Worm (Caenorhabditis elegans) whole organism, young adult: Measurements from ENCODE around the gene str-124.

Experiments used
- B0019.2 ChIP-seq: fragments of 200-800 bp; sonication (Bioruptor generic); conservative IDR thresholded peaks from 2 replicates; pipeline ENCODE4 v1.3.6; 2022; ENCODE audit warnings: missing genetic modification reagents, missing genetic modification characterization, missing compliant biosample characterization
- B0035.1 ChIP-seq: sonication (generic microtip); optimal IDR thresholded peaks from 2 replicates; lab custom pipeline; 2016; ENCODE audit warnings: missing genetic modification characterization, mild to moderate bottlenecking, missing compliant biosample characterization, missing genotype, missing genetic modification reagents
- B0336.3 ChIP-seq: fragments of 200-800 bp; sonication (Bioruptor generic); IDR thresholded peaks from 2 replicates; pipeline ENCODE4 v1.3.6; 2022; ENCODE audit warnings: missing genetic modification characterization, missing compliant biosample characterization
- C06A6.2 ChIP-seq: fragments of 200-800 bp; sonication (Bioruptor generic); conservative IDR thresholded peaks from 2 replicates; pipeline ENCODE4 v1.3.6; 2022; ENCODE audit warnings: missing genetic modification characterization, missing compliant biosample characterization
- F57A8.1 ChIP-seq: fragments of 200-800 bp; sonication (Bioruptor generic); optimal IDR thresholded peaks from 2 replicates; lab custom pipeline; 2018; ENCODE audit warnings: mild to moderate bottlenecking, missing genetic modification characterization, moderate library complexity, missing compliant biosample characterization
- K11D2.4 ChIP-seq: fragments of 200-800 bp; sonication (Bioruptor generic); IDR thresholded peaks from 2 replicates; pipeline ENCODE4 v1.3.6; 2022; ENCODE audit warnings: missing genetic modification reagents, missing genetic modification characterization, missing compliant biosample characterization
- K12H6.12 ChIP-seq: fragments of 200-800 bp; sonication (Bioruptor generic); optimal IDR thresholded peaks from 2 replicates; lab custom pipeline; 2018; ENCODE audit warnings: mild to moderate bottlenecking, missing genetic modification characterization, missing compliant biosample characterization
- T26A5.8 ChIP-seq: sonication (generic microtip); optimal IDR thresholded peaks from 2 replicates; lab custom pipeline; 2016; ENCODE audit warnings: missing genetic modification characterization, missing compliant biosample characterization
- aptf-2 ChIP-seq: fragments of 200-800 bp; sonication (Bioruptor generic); conservative IDR thresholded peaks from 2 replicates; pipeline ENCODE4 v1.3.6; 2022; ENCODE audit warnings: missing genetic modification reagents, missing genetic modification characterization, missing compliant biosample characterization
- aptf-3 ChIP-seq: fragments of 200-800 bp; sonication (Bioruptor generic); IDR thresholded peaks from 2 replicates; pipeline ENCODE4 v1.3.6; 2022; ENCODE audit warnings: missing genetic modification characterization, missing compliant biosample characterization
- attf-6 ChIP-seq: fragments of 200-800 bp; sonication (Bioruptor generic); IDR thresholded peaks from 2 replicates; pipeline ENCODE4 v1.3.6; 2022; ENCODE audit warnings: missing genetic modification reagents, missing genetic modification characterization, missing compliant biosample characterization
- ccch-3 ChIP-seq: fragments of 200-800 bp; sonication (Bioruptor generic); optimal IDR thresholded peaks from 2 replicates; lab custom pipeline; 2018; ENCODE audit warnings: mild to moderate bottlenecking, missing genetic modification characterization, missing compliant biosample characterization
- ceh-40 ChIP-seq: fragments of 200-800 bp; sonication (Bioruptor generic); IDR thresholded peaks from 2 replicates; pipeline ENCODE4 v1.3.6; 2022; ENCODE audit warnings: missing genetic modification characterization, missing compliant biosample characterization
- ceh-91 ChIP-seq: fragments of 200-800 bp; sonication (Bioruptor generic); IDR thresholded peaks from 2 replicates; pipeline ENCODE4 v1.3.6; 2022; ENCODE audit warnings: missing genetic modification reagents, missing genetic modification characterization, missing compliant biosample characterization
- die-1 ChIP-seq: sonication (generic microtip); optimal IDR thresholded peaks from 2 replicates; lab custom pipeline; 2016; ENCODE audit warnings: missing genotype, mild to moderate bottlenecking, missing genetic modification characterization, missing compliant biosample characterization
- dox-1 ChIP-seq: fragments of 200-800 bp; sonication (Bioruptor generic); IDR thresholded peaks from 2 replicates; pipeline ENCODE4 v1.3.6; 2022; ENCODE audit warnings: missing genetic modification reagents, missing genetic modification characterization, missing compliant biosample characterization
- dpff-1 ChIP-seq: sonication (generic microtip); optimal IDR thresholded peaks from 2 replicates; lab custom pipeline; 2017; ENCODE audit warnings: mild to moderate bottlenecking, missing genetic modification characterization, missing compliant biosample characterization
- efl-1 ChIP-seq: fragments of 150-350 bp; optimal IDR thresholded peaks from 2 replicates; lab custom pipeline; 2014; ENCODE audit warnings: missing biosample characterization, missing genetic modification reagents, missing genetic modification characterization
- egl-44 ChIP-seq: fragments of 200-800 bp; sonication (Bioruptor generic); IDR thresholded peaks from 2 replicates; pipeline ENCODE4 v1.3.6; 2022; ENCODE audit warnings: missing genetic modification reagents, missing genetic modification characterization, missing compliant biosample characterization
- egrh-3 ChIP-seq: fragments of 200-800 bp; sonication (Bioruptor generic); IDR thresholded peaks from 2 replicates; pipeline ENCODE4 v1.3.6; 2022; ENCODE audit warnings: missing genetic modification reagents, missing genetic modification characterization, missing compliant biosample characterization
- ekl-4 ChIP-seq: fragments of 200-800 bp; sonication (Bioruptor generic); IDR thresholded peaks from 2 replicates; pipeline ENCODE4 v1.3.6; 2022; ENCODE audit warnings: missing genetic modification reagents, missing genetic modification characterization, missing compliant biosample characterization
- hlh-12 ChIP-seq: sonication (generic microtip); optimal IDR thresholded peaks from 2 replicates; lab custom pipeline; 2016; ENCODE audit warnings: missing genetic modification characterization, missing compliant biosample characterization
- hlh-26 ChIP-seq: fragments of 200-800 bp; sonication (Bioruptor generic); conservative IDR thresholded peaks from 2 replicates; pipeline ENCODE4 v1.3.6; 2022; ENCODE audit warnings: missing genetic modification reagents, missing genetic modification characterization, missing compliant biosample characterization
- hmg-1.2 ChIP-seq: fragments of 200-800 bp; sonication (Bioruptor generic); IDR thresholded peaks from 2 replicates; pipeline ENCODE4 v1.3.6; 2022; ENCODE audit warnings: missing genetic modification reagents, missing genetic modification characterization, missing compliant biosample characterization
- hmg-20 ChIP-seq: fragments of 200-800 bp; sonication (Bioruptor generic); IDR thresholded peaks from 2 replicates; pipeline ENCODE4 v1.3.6; 2022; ENCODE audit warnings: missing genetic modification reagents, missing genetic modification characterization, missing compliant biosample characterization
- hsf-1 ChIP-seq: fragments of 200-800 bp; sonication (Bioruptor generic); IDR thresholded peaks from 2 replicates; pipeline ENCODE4 v1.3.6; 2022; ENCODE audit warnings: missing genetic modification reagents, missing genetic modification characterization, missing compliant biosample characterization
- lin-35 ChIP-seq, 3 experiments: fragments of 150-350 bp in 2 of 3; sonication (generic microtip) in 1 of 3; optimal IDR thresholded peaks; 2 replicates each; lab custom pipeline; 2014 to 2018; ENCODE audit warnings: missing biosample characterization in 3 of 3, missing genetic modification characterization in 3 of 3, missing genetic modification reagents in 3 of 3
- mel-28 ChIP-seq: sonication (generic microtip); optimal IDR thresholded peaks from 2 replicates; lab custom pipeline; 2016; ENCODE audit warnings: borderline replicate concordance, mild to moderate bottlenecking, missing genetic modification characterization, missing compliant biosample characterization
- nhr-120 ChIP-seq: fragments of 200-800 bp; sonication (Bioruptor generic); IDR thresholded peaks from 2 replicates; pipeline ENCODE4 v1.3.6; 2022; ENCODE audit warnings: missing genetic modification characterization, missing compliant biosample characterization
- pbrm-1 ChIP-seq: fragments of 200-800 bp; sonication (Bioruptor generic); IDR thresholded peaks from 2 replicates; pipeline ENCODE4 v1.3.6; 2022; ENCODE audit warnings: missing genetic modification reagents, missing genetic modification characterization, missing compliant biosample characterization
- rcor-1 ChIP-seq: fragments of 200-800 bp; sonication (Bioruptor generic); IDR thresholded peaks from 2 replicates; pipeline ENCODE4 v1.3.6; 2022; ENCODE audit warnings: missing genetic modification reagents, missing genetic modification characterization, missing compliant biosample characterization
- somi-1 ChIP-seq: fragments of 200-800 bp; sonication (Bioruptor generic); optimal IDR thresholded peaks from 2 replicates; lab custom pipeline; 2018; ENCODE audit warnings: mild to moderate bottlenecking, missing genetic modification characterization, missing compliant biosample characterization
- tlf-1 ChIP-seq: fragments of 200-800 bp; sonication (Bioruptor generic); optimal IDR thresholded peaks from 2 replicates; lab custom pipeline; 2018; ENCODE audit warnings: mild to moderate bottlenecking, missing genetic modification characterization, missing compliant biosample characterization
- unc-62 ChIP-seq: fragments of 150-350 bp; optimal IDR thresholded peaks from 2 replicates; lab custom pipeline; 2014; ENCODE audit warnings: missing biosample characterization, missing genetic modification reagents, missing genetic modification characterization
- ztf-3 ChIP-seq: fragments of 200-800 bp; sonication (Bioruptor generic); optimal IDR thresholded peaks from 2 replicates; lab custom pipeline; 2018; ENCODE audit warnings: mild to moderate bottlenecking, missing genetic modification characterization, missing compliant biosample characterization

Gene str-124

ce11 chrX:12787624-12788023, at the start of gene str-124:
Gene str-124, plus strand, starts transcription at chrX:12787924.
- TF ChIP-seq rcor-1: no peak
- no peak for TF ChIP-seq dox-1 (GFP tag; lab: Robert Waterston, UW)
- no peak for TF ChIP-seq K12H6.12 (tag; lab: Kevin White, UChicago)
- TF ChIP-seq B0019.2 (GFP tag; lab: Robert Waterston, UW): no peak
- no peak for TF ChIP-seq aptf-2 (GFP tag; lab: Robert Waterston, UW)
- no peak for TF ChIP-seq lin-35 (GFP tag; optimal IDR thresholded peaks at IDR 0.05; lab: Kevin White, UChicago)

DNA sequence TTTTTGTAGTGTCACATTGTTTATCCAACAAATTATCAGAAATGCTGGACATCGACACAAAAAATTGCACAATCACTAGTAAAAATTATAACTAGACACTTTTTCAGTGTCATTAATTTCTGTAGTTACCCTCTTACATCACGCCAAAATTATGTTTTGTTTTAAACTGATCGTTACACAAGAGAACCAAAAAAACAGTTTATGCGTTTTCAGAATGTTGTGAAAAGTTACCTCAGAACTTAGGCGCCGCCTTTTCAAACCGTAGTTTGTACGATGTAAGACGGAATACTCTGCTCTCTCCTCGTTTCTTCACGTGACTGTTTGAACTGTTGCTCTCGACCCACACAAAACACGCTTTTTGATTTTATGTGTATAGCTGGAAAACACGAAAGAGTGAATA, 49.3 kb upstream of the str-124 start, which contains the start of gene pgp-13:
TSS of gene pgp-13 (plus strand) at position 301 of the 400 bp plus-strand sequence.
- TF ChIP-seq dpff-1 (tag; lab: Kevin White, UChicago): no peak
- TF ChIP-seq tlf-1 (GFP tag; lab: Kevin White, UChicago): no peak
- TF ChIP-seq ceh-40 (GFP tag; lab: Robert Waterston, UW): no peak

- TF ChIP-seq F57A8.1 (GFP tag; lab: Kevin White, UChicago) (no peak), hmg-1.2 (no peak), ztf-3 (GFP tag; lab: Kevin White, UChicago) (no peak), hlh-26 (GFP tag; lab: Robert Waterston, UW) (no peak), lin-35 (GFP tag; optimal IDR thresholded peaks at IDR 0.05; lab: Kevin White, UChicago) (no peak), pbrm-1 (no peak), aptf-3 (GFP tag; lab: Robert Waterston, UW) (no peak), hmg-20 (no peak), somi-1 (GFP tag; lab: Kevin White, UChicago) (no peak), hsf-1 (GFP tag; lab: Robert Waterston, UW) (no peak), T26A5.8 (tag; lab: Kevin White, UChicago) (no peak), nhr-120 (GFP tag; lab: Robert Waterston, UW) (no peak), egrh-3 (GFP tag; lab: Robert Waterston, UW) (no peak), B0336.3 (no peak), aptf-2 (GFP tag; lab: Robert Waterston, UW) (no peak), ekl-4 (GFP tag; lab: Robert Waterston, UW) (no peak), K11D2.4 (GFP tag; lab: Robert Waterston, UW) (no peak), B0035.1 (no peak)
Measured at ce11 chrX:12749530-12750240, 38.0 kb upstream of the str-124 start, which contains the start of gene pgp-14. Gene pgp-14, minus strand, starts transcription at chrX:12749580.

DNA sequence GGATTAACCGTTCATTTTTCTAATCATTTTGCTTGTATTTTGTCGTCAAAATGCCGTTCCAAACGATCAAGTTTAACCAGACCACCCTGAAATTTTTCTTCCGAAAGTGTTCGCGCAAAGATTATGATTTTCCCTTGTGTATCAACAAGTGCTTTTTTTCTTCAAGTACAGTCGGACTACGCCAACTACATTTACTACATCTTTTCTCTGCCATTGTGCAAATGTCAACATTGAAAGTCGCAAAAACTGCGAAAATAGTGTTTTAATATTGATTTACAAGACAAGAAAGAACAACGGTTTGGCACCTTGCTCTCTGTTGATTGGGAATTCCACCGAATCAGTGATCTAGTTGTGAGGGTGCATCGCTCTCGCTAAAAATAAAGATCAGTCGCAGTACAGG, 36.9 kb upstream of the str-124 start:
- TF ChIP-seq mel-28 (tag; lab: Kevin White, UChicago) (no peak), hlh-12 (tag; lab: Kevin White, UChicago) (no peak), attf-6 (GFP tag; lab: Robert Waterston, UW) (no peak), C06A6.2 (GFP tag; lab: Robert Waterston, UW) (no peak), ccch-3 (GFP tag; lab: Kevin White, UChicago) (no peak), egl-44 (GFP tag; lab: Robert Waterston, UW) (no peak), die-1 (no peak), F57A8.1 (GFP tag; lab: Kevin White, UChicago) (no peak), efl-1 (GFP tag; lab: Kevin White, UChicago) (no peak), unc-62 (no peak), ceh-91 (GFP tag; lab: Robert Waterston, UW) (no peak)
- TF ChIP-seq, all 124 proteins: peak for 0
